Worm (Caenorhabditis elegans) whole organism, young adult: ENCODE results near the gene F15E6.4.
A peak's percentile ranks its signal among the peaks of the same experiment; 100 is the strongest.

ENCODE experiments used
- F33H1.4 ChIP-seq: fragments of 200-800 bp; sonication (Bioruptor generic); IDR thresholded peaks from 2 replicates; pipeline ENCODE4 v1.3.6; 2022; ENCODE audit warnings: missing genetic modification reagents, missing genetic modification characterization, missing compliant biosample characterization
- Y95B8A.8 ChIP-seq: fragments of 200-800 bp; sonication (Bioruptor generic); IDR thresholded peaks from 2 replicates; pipeline ENCODE4 v1.3.6; 2022; ENCODE audit warnings: missing genetic modification reagents, missing genetic modification characterization, missing compliant biosample characterization
- ZK185.1 ChIP-seq: sonication (generic microtip); optimal IDR thresholded peaks from 2 replicates; lab custom pipeline; 2016; ENCODE audit warnings: mild to moderate bottlenecking, missing genetic modification characterization, missing compliant biosample characterization; ENCODE audit not compliant: poor library complexity, severe bottlenecking
- aptf-3 ChIP-seq: fragments of 200-800 bp; sonication (Bioruptor generic); IDR thresholded peaks from 2 replicates; pipeline ENCODE4 v1.3.6; 2022; ENCODE audit warnings: missing genetic modification characterization, missing compliant biosample characterization
- attf-5 ChIP-seq: fragments of 200-800 bp; sonication (Bioruptor generic); optimal IDR thresholded peaks from 2 replicates; lab custom pipeline; 2018; ENCODE audit warnings: mild to moderate bottlenecking, missing genetic modification characterization, missing compliant biosample characterization
- bed-2 ChIP-seq: fragments of 200-800 bp; sonication (Bioruptor generic); IDR thresholded peaks from 2 replicates; pipeline ENCODE4 v1.3.6; 2022; ENCODE audit warnings: missing genetic modification reagents, missing genetic modification characterization, missing compliant biosample characterization
- ccch-3 ChIP-seq: fragments of 200-800 bp; sonication (Bioruptor generic); optimal IDR thresholded peaks from 2 replicates; lab custom pipeline; 2018; ENCODE audit warnings: mild to moderate bottlenecking, missing genetic modification characterization, missing compliant biosample characterization
- cebp-1 ChIP-seq, 2 experiments: fragments of 200-800 bp in 1 of 2; sonication (Bioruptor generic) in 1 of 2; sonication (generic microtip) in 1 of 2; IDR thresholded peaks in 1 of 2; optimal IDR thresholded peaks in 1 of 2; 2 replicates each; pipeline versions ENCODE4 v1.3.6 to Lab custom; 2017 to 2022; ENCODE audit warnings: missing compliant biosample characterization in 2 of 2, missing genetic modification characterization in 2 of 2, mild to moderate bottlenecking in 1 of 2, missing genetic modification reagents in 1 of 2, moderate library complexity in 1 of 2
- ceh-100 ChIP-seq: fragments of 200-800 bp; sonication (Bioruptor generic); IDR thresholded peaks from 2 replicates; pipeline ENCODE4 v1.3.6; 2022; ENCODE audit warnings: missing genetic modification reagents, missing genetic modification characterization, missing compliant biosample characterization
- ceh-91 ChIP-seq: fragments of 200-800 bp; sonication (Bioruptor generic); IDR thresholded peaks from 2 replicates; pipeline ENCODE4 v1.3.6; 2022; ENCODE audit warnings: missing genetic modification reagents, missing genetic modification characterization, missing compliant biosample characterization
- chd-7 ChIP-seq: sonication (generic microtip); optimal IDR thresholded peaks from 2 replicates; lab custom pipeline; 2016; ENCODE audit warnings: mild to moderate bottlenecking, missing genetic modification characterization, moderate library complexity, missing compliant biosample characterization
- dox-1 ChIP-seq: fragments of 200-800 bp; sonication (Bioruptor generic); IDR thresholded peaks from 2 replicates; pipeline ENCODE4 v1.3.6; 2022; ENCODE audit warnings: missing genetic modification reagents, missing genetic modification characterization, missing compliant biosample characterization
- dpl-1 ChIP-seq: fragments of 150-350 bp; optimal IDR thresholded peaks from 2 replicates; lab custom pipeline; 2014; ENCODE audit warnings: missing biosample characterization, missing genetic modification reagents, missing genetic modification characterization
- egrh-3 ChIP-seq: fragments of 200-800 bp; sonication (Bioruptor generic); IDR thresholded peaks from 2 replicates; pipeline ENCODE4 v1.3.6; 2022; ENCODE audit warnings: missing genetic modification reagents, missing genetic modification characterization, missing compliant biosample characterization
- ekl-4 ChIP-seq: fragments of 200-800 bp; sonication (Bioruptor generic); IDR thresholded peaks from 2 replicates; pipeline ENCODE4 v1.3.6; 2022; ENCODE audit warnings: missing genetic modification reagents, missing genetic modification characterization, missing compliant biosample characterization
- hlh-12 ChIP-seq: sonication (generic microtip); optimal IDR thresholded peaks from 2 replicates; lab custom pipeline; 2016; ENCODE audit warnings: missing genetic modification characterization, missing compliant biosample characterization
- hrde-1 ChIP-seq: sonication (generic microtip); optimal IDR thresholded peaks from 2 replicates; lab custom pipeline; 2016; ENCODE audit warnings: missing genetic modification characterization, mild to moderate bottlenecking, missing compliant biosample characterization, moderate library complexity, missing genotype, missing genetic modification reagents, borderline replicate concordance
- lag-1 ChIP-seq: fragments of 200-800 bp; sonication (Bioruptor generic); IDR thresholded peaks from 2 replicates; pipeline ENCODE4 v1.3.6; 2022; ENCODE audit warnings: missing genetic modification reagents, missing genetic modification characterization, missing compliant biosample characterization
- lin-40 ChIP-seq: sonication (generic microtip); optimal IDR thresholded peaks from 2 replicates; lab custom pipeline; 2016; ENCODE audit warnings: missing genetic modification characterization, mild to moderate bottlenecking, missing compliant biosample characterization, missing genotype, missing genetic modification reagents
- lsl-1 ChIP-seq: fragments of 200-800 bp; sonication (Bioruptor generic); optimal IDR thresholded peaks from 2 replicates; lab custom pipeline; 2018; ENCODE audit warnings: mild to moderate bottlenecking, missing genetic modification characterization, moderate library complexity, missing compliant biosample characterization
- nfya-2 ChIP-seq: fragments of 200-800 bp; sonication (Bioruptor generic); IDR thresholded peaks from 2 replicates; pipeline ENCODE4 v1.3.6; 2022; ENCODE audit warnings: missing genetic modification reagents, missing genetic modification characterization, missing compliant biosample characterization
- nfyb-1 ChIP-seq: fragments of 200-800 bp; sonication (Bioruptor generic); IDR thresholded peaks from 2 replicates; pipeline ENCODE4 v1.3.6; 2022; ENCODE audit warnings: missing genetic modification reagents, missing genetic modification characterization, missing compliant biosample characterization
- nhr-80 ChIP-seq: sonication (generic microtip); optimal IDR thresholded peaks from 2 replicates; lab custom pipeline; 2016; ENCODE audit warnings: missing genetic modification characterization, missing compliant biosample characterization
- nhr-90 ChIP-seq: sonication (generic microtip); optimal IDR thresholded peaks from 2 replicates; lab custom pipeline; 2016; ENCODE audit warnings: missing genotype, mild to moderate bottlenecking, missing genetic modification characterization, missing compliant biosample characterization
- somi-1 ChIP-seq: fragments of 200-800 bp; sonication (Bioruptor generic); optimal IDR thresholded peaks from 2 replicates; lab custom pipeline; 2018; ENCODE audit warnings: mild to moderate bottlenecking, missing genetic modification characterization, missing compliant biosample characterization
- sptf-2 ChIP-seq: fragments of 200-800 bp; sonication (Bioruptor generic); optimal IDR thresholded peaks from 2 replicates; lab custom pipeline; 2018; ENCODE audit warnings: mild to moderate bottlenecking, missing genetic modification characterization, missing compliant biosample characterization
- tbx-9 ChIP-seq: sonication (generic microtip); optimal IDR thresholded peaks from 2 replicates; lab custom pipeline; 2016; ENCODE audit warnings: borderline replicate concordance, missing genetic modification characterization, inconsistent platforms, missing compliant biosample characterization
- tlf-1 ChIP-seq: fragments of 200-800 bp; sonication (Bioruptor generic); optimal IDR thresholded peaks from 2 replicates; lab custom pipeline; 2018; ENCODE audit warnings: mild to moderate bottlenecking, missing genetic modification characterization, missing compliant biosample characterization
- xnd-1 ChIP-seq: sonication (generic microtip); optimal IDR thresholded peaks from 2 replicates; lab custom pipeline; 2016; ENCODE audit warnings: missing genotype, missing genetic modification reagents, missing genetic modification characterization, missing compliant biosample characterization
- zfh-2 ChIP-seq: fragments of 200-800 bp; sonication (Bioruptor generic); conservative IDR thresholded peaks from 2 replicates; pipeline ENCODE4 v1.3.6; 2022; ENCODE audit warnings: missing genetic modification reagents, missing genetic modification characterization, missing compliant biosample characterization
- ztf-22 ChIP-seq: fragments of 200-800 bp; sonication (Bioruptor generic); optimal IDR thresholded peaks from 2 replicates; lab custom pipeline; 2018; ENCODE audit warnings: mild to moderate bottlenecking, missing genetic modification characterization, moderate library complexity, missing compliant biosample characterization
- ztf-3 ChIP-seq: fragments of 200-800 bp; sonication (Bioruptor generic); optimal IDR thresholded peaks from 2 replicates; lab custom pipeline; 2018; ENCODE audit warnings: mild to moderate bottlenecking, missing genetic modification characterization, missing compliant biosample characterization

Gene F15E6.4

DNA sequence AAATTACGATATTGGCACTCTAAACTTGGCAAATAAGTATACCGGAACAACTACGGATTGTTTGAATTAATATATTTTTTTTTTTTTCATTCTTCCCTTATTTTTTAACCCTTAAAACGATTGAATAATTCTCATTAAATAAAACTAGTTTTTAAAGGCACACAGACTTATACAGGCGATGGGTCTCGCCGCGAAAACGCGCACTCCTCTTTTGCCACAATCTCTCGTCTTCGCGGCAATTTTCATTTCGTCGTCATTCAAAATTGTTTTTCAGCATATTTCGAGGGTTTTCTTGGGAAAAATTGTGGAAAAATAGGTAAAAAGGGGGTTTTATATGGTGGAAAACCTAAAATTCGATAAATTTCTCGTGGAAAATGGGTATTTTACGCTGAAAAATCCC is 43.9 kb upstream of the F15E6.4 start (continued):
- TF ChIP-seq F33H1.4 (GFP tag; lab: Robert Waterston, UW) (peak; percentile 90), ztf-3 (GFP tag; lab: Kevin White, UChicago) (no peak), hlh-12 (tag; lab: Kevin White, UChicago) (no peak), dpl-1 (GFP tag; lab: Kevin White, UChicago) (peak; percentile 32), nfyb-1 (GFP tag; lab: Robert Waterston, UW) (no peak), ztf-22 (no peak), dox-1 (peak; percentile 76), ZK185.1 (no peak), ceh-91 (GFP tag; lab: Robert Waterston, UW) (no peak)

DNA sequence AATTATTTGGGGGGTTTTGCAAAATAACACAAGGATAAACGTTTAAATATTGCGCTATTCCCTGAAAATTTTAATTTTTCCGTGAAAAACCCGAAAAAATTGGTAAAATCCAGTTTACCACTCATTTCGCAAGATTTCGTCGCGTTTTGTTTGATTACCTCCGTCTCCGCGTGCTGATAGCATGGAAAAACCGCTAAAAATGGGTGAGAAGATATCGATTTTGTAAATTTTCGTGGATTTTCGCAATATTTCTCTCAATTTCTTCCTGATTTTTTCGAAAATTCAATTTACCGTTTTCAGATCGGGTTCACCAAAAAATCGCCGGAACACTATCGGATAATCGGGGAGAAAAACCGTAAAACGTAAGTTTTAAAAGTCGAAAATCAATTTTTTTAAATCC is 43.5 kb upstream of the F15E6.4 start, which contains the start of gene ama-1:
Gene ama-1, plus strand, starts transcription at position 301 of the 400 bp plus-strand sequence.
- TF ChIP-seq attf-5 (GFP tag; lab: Kevin White, UChicago): no peak
- no peak for TF ChIP-seq cebp-1 (GFP tag; IDR thresholded peaks at IDR 0.05; lab: Robert Waterston, UW)
- peak; percentile 72 for TF ChIP-seq cebp-1 (tag; optimal IDR thresholded peaks at IDR 0.05; lab: Kevin White, UChicago)
- peak; percentile 2 for TF ChIP-seq lsl-1 (GFP tag; lab: Kevin White, UChicago)
- no peak for TF ChIP-seq xnd-1

- peak; percentile 54; the same call in 1 of the 2 replicates for TF ChIP-seq egrh-3 (GFP tag; lab: Robert Waterston, UW)
- no peak for TF ChIP-seq ekl-4
- TF ChIP-seq sptf-2 (GFP tag; lab: Kevin White, UChicago): peak; percentile 16
- TF ChIP-seq zfh-2 (GFP tag; lab: Robert Waterston, UW): peak; percentile 67
Measured at ce11 chrIV:4254989-4255582, 36.2 kb upstream of the F15E6.4 start.

DNA sequence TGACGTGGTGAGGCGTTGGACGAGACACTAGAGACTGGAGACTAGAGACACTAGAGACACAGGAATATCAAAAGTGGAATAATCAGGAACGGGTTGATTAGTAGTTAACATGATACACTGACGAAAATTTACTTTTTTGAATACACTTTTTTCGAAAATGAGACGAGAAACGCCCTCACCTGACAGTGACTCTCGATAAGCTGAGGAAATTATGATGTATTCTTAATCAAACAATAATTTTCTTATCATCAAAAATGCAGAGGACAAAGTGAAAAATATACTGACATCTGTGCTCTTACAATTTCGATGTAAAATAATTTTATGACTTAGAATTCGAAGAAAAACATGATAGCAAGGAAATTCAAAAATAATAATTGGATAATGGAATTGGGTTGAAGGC is 31.8 kb upstream of the F15E6.4 start:
- 0 out of 2 replicates have a peak, but pooled peaks have one; percentile 40 for TF ChIP-seq dox-1
- TF ChIP-seq F33H1.4 (GFP tag; lab: Robert Waterston, UW): no peak
- TF ChIP-seq nhr-80 (tag; lab: Kevin White, UChicago): peak; percentile 45

- TF ChIP-seq hrde-1 (no peak), nfya-2 (GFP tag; lab: Robert Waterston, UW) (no peak), aptf-3 (GFP tag; lab: Robert Waterston, UW) (no peak), ceh-100 (GFP tag; lab: Robert Waterston, UW) (no peak), nhr-90 (no peak), bed-2 (no peak), chd-7 (tag; lab: Kevin White, UChicago) (no peak), tlf-1 (GFP tag; lab: Kevin White, UChicago) (no peak), lag-1 (GFP tag; lab: Robert Waterston, UW) (no peak), ccch-3 (GFP tag; lab: Kevin White, UChicago) (no peak), cebp-1 (GFP tag; IDR thresholded peaks at IDR 0.05; lab: Robert Waterston, UW) (no peak), cebp-1 (tag; optimal IDR thresholded peaks at IDR 0.05; lab: Kevin White, UChicago) (no peak), tbx-9 (tag; lab: Kevin White, UChicago) (no peak), Y95B8A.8 (no peak), lin-40 (tag; lab: Kevin White, UChicago) (no peak), nfyb-1 (GFP tag; lab: Robert Waterston, UW) (no peak), somi-1 (GFP tag; lab: Kevin White, UChicago) (no peak)
Measured at ce11 chrIV:4262993-4263392, 28.3 kb upstream of the F15E6.4 start, which contains the start of gene col-33. Gene col-33 (plus strand): TSS chrIV:4263293.
